Comparison of ENCODE assay signal across 1 fruit fly cellular context in genomic region chrX:21322289-21322981, dm6.
TF ChIP-seq lines count a peak whose summit lies in the region.

No protein-coding gene starts in this region.

TF ChIP-seq in whole organism, embryonic, 481 proteins besides CTCF, POLR2A, EP300 and RAD21 (continued from another document and continues in another):
- TF ChIP-seq sisA (GFP tag; IDR thresholded peaks at IDR 0.05; lab: Robert Waterston, UW), result peak; percentile 42; the same call in 1 of the 2 replicates
- TF ChIP-seq cwo (GFP tag; optimal IDR thresholded peaks at IDR 0.05; lab: Kevin White, UChicago), result peak; percentile 92
- TF ChIP-seq CG7357 (GFP tag; IDR thresholded peaks at IDR 0.05; lab: Robert Waterston, UW), result 0 out of 3 replicates have a peak, but pooled peaks have one; percentile 13
- TF ChIP-seq CG32532 (GFP tag; IDR thresholded peaks at IDR 0.05; lab: Robert Waterston, UW), result no peak; the same call in 1 of the 2 replicates
- peak; percentile 15 for TF ChIP-seq CG15514 (GFP tag; optimal IDR thresholded peaks at IDR 0.05; lab: Kevin White, UChicago)
- TF ChIP-seq HmgZ (tag; optimal IDR thresholded peaks at IDR 0.05; lab: Kevin White, UChicago), result peak; percentile 3
- no peak for TF ChIP-seq h (optimal IDR thresholded peaks at IDR 0.05; lab: Kevin White, UChicago)
- no peak for TF ChIP-seq unpg (GFP tag; optimal IDR thresholded peaks at IDR 0.05; lab: Kevin White, UChicago)
- peak; percentile 49 for TF ChIP-seq CG14710 (tag; optimal IDR thresholded peaks at IDR 0.05; lab: Kevin White, UChicago)
- TF ChIP-seq D (optimal IDR thresholded peaks at IDR 0.05; lab: Kevin White, UChicago), result no peak
- peak; percentile 34 for TF ChIP-seq D (GFP tag; optimal IDR thresholded peaks at IDR 0.05; lab: Kevin White, UChicago)
- TF ChIP-seq Sry-β (GFP tag; optimal IDR thresholded peaks at IDR 0.05; lab: Kevin White, UChicago), result no peak
- no peak for TF ChIP-seq Hsf (GFP tag; optimal IDR thresholded peaks at IDR 0.05; lab: Kevin White, UChicago)
- TF ChIP-seq HmgD (GFP tag; optimal IDR thresholded peaks at IDR 0.05; lab: Kevin White, UChicago), result no peak
- no peak for TF ChIP-seq CG2199 (GFP tag; IDR thresholded peaks at IDR 0.05; lab: Robert Waterston, UW)
- TF ChIP-seq CG32767 (GFP tag; IDR thresholded peaks at IDR 0.05; lab: Robert Waterston, UW), result no peak
- peak; percentile 25; the same call in 1 of the 2 replicates for TF ChIP-seq CG14441 (GFP tag; IDR thresholded peaks at IDR 0.05; lab: Robert Waterston, UW)
- peak; percentile 74 for TF ChIP-seq CG18262 (tag; optimal IDR thresholded peaks at IDR 0.05; lab: Kevin White, UChicago)
- TF ChIP-seq Med (GFP tag; lab: Kevin White, UChicago), result no peak
- TF ChIP-seq Sin3A (optimal IDR thresholded peaks at IDR 0.05; lab: Kevin White, UChicago), result no peak
- TF ChIP-seq CG18476 (GFP tag; optimal IDR thresholded peaks at IDR 0.05; lab: Kevin White, UChicago), result peak; percentile 46
- TF ChIP-seq CG43689 (GFP tag; IDR thresholded peaks at IDR 0.05; lab: Robert Waterston, UW), result no peak
- TF ChIP-seq CG9437 (GFP tag; optimal IDR thresholded peaks at IDR 0.05; lab: Kevin White, UChicago), result no peak
- no peak for TF ChIP-seq Six4 (GFP tag; optimal IDR thresholded peaks at IDR 0.05; lab: Kevin White, UChicago)
- TF ChIP-seq CG17912 (GFP tag; optimal IDR thresholded peaks at IDR 0.05; lab: Kevin White, UChicago), result no peak
- no peak for TF ChIP-seq Hey (tag; optimal IDR thresholded peaks at IDR 0.05; lab: Kevin White, UChicago)
- peak; percentile 51 for TF ChIP-seq CG13894 (tag; optimal IDR thresholded peaks at IDR 0.05; lab: Kevin White, UChicago)
- no peak for TF ChIP-seq CG6254 (GFP tag; optimal IDR thresholded peaks at IDR 0.05; lab: Kevin White, UChicago)
- no peak for TF ChIP-seq CG8944 (GFP tag; optimal IDR thresholded peaks at IDR 0.05; lab: Kevin White, UChicago)
- TF ChIP-seq hth (optimal IDR thresholded peaks at IDR 0.05; lab: Kevin White, UChicago), result no peak
- TF ChIP-seq CG7987 (GFP tag; optimal IDR thresholded peaks at IDR 0.05; lab: Kevin White, UChicago), result no peak
- no peak for TF ChIP-seq zen2 (GFP tag; IDR thresholded peaks at IDR 0.05; lab: Robert Waterston, UW; ENCODE audit: partially characterized antibody)
- TF ChIP-seq CG6765 (GFP tag; optimal IDR thresholded peaks at IDR 0.05; lab: Kevin White, UChicago), result peak; percentile 36
- TF ChIP-seq sr (GFP tag; IDR thresholded peaks at IDR 0.05; lab: Robert Waterston, UW), result no peak
- TF ChIP-seq CG9876 (GFP tag; optimal IDR thresholded peaks at IDR 0.05; lab: Kevin White, UChicago), result no peak
- TF ChIP-seq Ets65A (GFP tag; lab: Kevin White, UChicago), result no peak
- TF ChIP-seq slou (GFP tag; optimal IDR thresholded peaks at IDR 0.05; lab: Kevin White, UChicago), result no peak
- no peak for TF ChIP-seq CG18011 (GFP tag; optimal IDR thresholded peaks at IDR 0.05; lab: Kevin White, UChicago)
- peak; percentile 88 for TF ChIP-seq CG17361 (GFP tag; IDR thresholded peaks at IDR 0.05; lab: Robert Waterston, UW)
- no peak for TF ChIP-seq lola (GFP tag; optimal IDR thresholded peaks at IDR 0.05; lab: Kevin White, UChicago)
- TF ChIP-seq CG1024 (GFP tag; IDR thresholded peaks at IDR 0.05; lab: Robert Waterston, UW), result no peak
- TF ChIP-seq CG31365 (tag; optimal IDR thresholded peaks at IDR 0.05; lab: Kevin White, UChicago), result no peak
- no peak for TF ChIP-seq Xbp1 (GFP tag; optimal IDR thresholded peaks at IDR 0.05; lab: Kevin White, UChicago)
- TF ChIP-seq CG13287 (GFP tag; IDR thresholded peaks at IDR 0.05; lab: Robert Waterston, UW; ENCODE audit: partially characterized antibody), result no peak
- no peak for TF ChIP-seq ATbp (GFP tag; optimal IDR thresholded peaks at IDR 0.05; lab: Kevin White, UChicago)
- TF ChIP-seq Taf1 (GFP tag; IDR thresholded peaks at IDR 0.05; lab: Robert Waterston, UW), result no peak
- TF ChIP-seq Tbp (GFP tag; optimal IDR thresholded peaks at IDR 0.05; lab: Kevin White, UChicago), result no peak
- TF ChIP-seq CG15696 (tag; optimal IDR thresholded peaks at IDR 0.05; lab: Kevin White, UChicago), result peak; percentile 40
- TF ChIP-seq mam (GFP tag; optimal IDR thresholded peaks at IDR 0.05; lab: Kevin White, UChicago), result no peak
- no peak for TF ChIP-seq Stat92E (GFP tag; optimal IDR thresholded peaks at IDR 0.05; lab: Kevin White, UChicago)
- TF ChIP-seq nau (GFP tag; optimal IDR thresholded peaks at IDR 0.05; lab: Kevin White, UChicago), result no peak
- no peak for TF ChIP-seq fd64A (GFP tag; optimal IDR thresholded peaks at IDR 0.05; lab: Kevin White, UChicago)
- TF ChIP-seq jigr1 (GFP tag; IDR thresholded peaks at IDR 0.05; lab: Robert Waterston, UW), result no peak
- TF ChIP-seq CG32772 (GFP tag; IDR thresholded peaks at IDR 0.05; lab: Robert Waterston, UW), result no peak
- TF ChIP-seq CG15011 (GFP tag; optimal IDR thresholded peaks at IDR 0.05; lab: Kevin White, UChicago), result peak; percentile 56
- TF ChIP-seq CG2889 (GFP tag; IDR thresholded peaks at IDR 0.05; lab: Robert Waterston, UW), result no peak
- TF ChIP-seq tio (GFP tag; optimal IDR thresholded peaks at IDR 0.05; lab: Kevin White, UChicago), result no peak
- TF ChIP-seq sug (tag; optimal IDR thresholded peaks at IDR 0.05; lab: Kevin White, UChicago), result peak; percentile 78
- TF ChIP-seq CG4820 (GFP tag; optimal IDR thresholded peaks at IDR 0.05; lab: Kevin White, UChicago), result peak; percentile 14
- no peak for TF ChIP-seq jumu (GFP tag; optimal IDR thresholded peaks at IDR 0.05; lab: Kevin White, UChicago)
- no peak for TF ChIP-seq CG3163 (GFP tag; optimal IDR thresholded peaks at IDR 0.05; lab: Kevin White, UChicago)
- TF ChIP-seq CG10147 (GFP tag; optimal IDR thresholded peaks at IDR 0.05; lab: Kevin White, UChicago), result peak; percentile 54
- no peak for TF ChIP-seq PHDP (tag; optimal IDR thresholded peaks at IDR 0.05; lab: Kevin White, UChicago)
- no peak for TF ChIP-seq ash1 (GFP tag; optimal IDR thresholded peaks at IDR 0.05; lab: Kevin White, UChicago)
- no peak for TF ChIP-seq shn (GFP tag; optimal IDR thresholded peaks at IDR 0.05; lab: Kevin White, UChicago)
- TF ChIP-seq dimm (GFP tag; IDR thresholded peaks at IDR 0.05; lab: Robert Waterston, UW), result no peak
- TF ChIP-seq Dip2 (GFP tag; IDR thresholded peaks at IDR 0.05; lab: Robert Waterston, UW), result no peak
- no peak for TF ChIP-seq org-1 (GFP tag; optimal IDR thresholded peaks at IDR 0.05; lab: Kevin White, UChicago)
- no peak for TF ChIP-seq hkb (optimal IDR thresholded peaks at IDR 0.05; lab: Kevin White, UChicago)
- peak; percentile 42; the same call in 1 of the 2 replicates for TF ChIP-seq hkb (GFP tag; IDR thresholded peaks at IDR 0.05; lab: Robert Waterston, UW)
- TF ChIP-seq CG16815 (GFP tag; optimal IDR thresholded peaks at IDR 0.05; lab: Kevin White, UChicago), result no peak
- no peak for TF ChIP-seq CG15269 (tag; optimal IDR thresholded peaks at IDR 0.05; lab: Kevin White, UChicago)
- no peak for TF ChIP-seq Nf-YA (GFP tag; IDR thresholded peaks at IDR 0.05; lab: Robert Waterston, UW)
- TF ChIP-seq Oaz (GFP tag; IDR thresholded peaks at IDR 0.05; lab: Robert Waterston, UW), result no peak
- no peak for TF ChIP-seq CG12391 (tag; optimal IDR thresholded peaks at IDR 0.05; lab: Kevin White, UChicago)
- no peak for TF ChIP-seq GATAe (GFP tag; conservative IDR thresholded peaks at IDR 0.05; lab: Robert Waterston, UW)
- TF ChIP-seq Gsc (GFP tag; IDR thresholded peaks at IDR 0.05; lab: Robert Waterston, UW), result no peak
- TF ChIP-seq br (optimal IDR thresholded peaks at IDR 0.05; lab: Kevin White, UChicago), result no peak
- peak; percentile 82 for TF ChIP-seq Meics (GFP tag; optimal IDR thresholded peaks at IDR 0.05; lab: Kevin White, UChicago)
- TF ChIP-seq CG34422 (GFP tag; IDR thresholded peaks at IDR 0.05; lab: Robert Waterston, UW), result peak; percentile 23; the same call in 1 of the 3 replicates
- peak; percentile 20; the same call in 1 of the 3 replicates for TF ChIP-seq croc (GFP tag; conservative IDR thresholded peaks at IDR 0.05; lab: Robert Waterston, UW)
- TF ChIP-seq CG4617 (GFP tag; optimal IDR thresholded peaks at IDR 0.05; lab: Kevin White, UChicago; ENCODE audit: borderline replicate concordance), result no peak
- peak; percentile 71 for TF ChIP-seq lab (GFP tag; optimal IDR thresholded peaks at IDR 0.05; lab: Kevin White, UChicago)
- peak; percentile 56 for TF ChIP-seq CG17829 (tag; optimal IDR thresholded peaks at IDR 0.05; lab: Kevin White, UChicago)
- no peak for TF ChIP-seq maf-S (GFP tag; optimal IDR thresholded peaks at IDR 0.05; lab: Kevin White, UChicago)
- TF ChIP-seq H2.0 (GFP tag; IDR thresholded peaks at IDR 0.05; lab: Robert Waterston, UW), result no peak
- TF ChIP-seq lbe (GFP tag; optimal IDR thresholded peaks at IDR 0.05; lab: Kevin White, UChicago), result no peak
- TF ChIP-seq CG4404 (GFP tag; IDR thresholded peaks at IDR 0.05; lab: Robert Waterston, UW), result no peak
- no peak for TF ChIP-seq so (GFP tag; IDR thresholded peaks at IDR 0.05; lab: Robert Waterston, UW)
- TF ChIP-seq trh (GFP tag; optimal IDR thresholded peaks at IDR 0.05; lab: Kevin White, UChicago), result no peak
- peak; percentile 71 for TF ChIP-seq CG4328 (GFP tag; optimal IDR thresholded peaks at IDR 0.05; lab: Kevin White, UChicago)
- TF ChIP-seq CG1602 (GFP tag; optimal IDR thresholded peaks at IDR 0.05; lab: Kevin White, UChicago), result peak; percentile 6
- no peak for TF ChIP-seq CG17186 (GFP tag; optimal IDR thresholded peaks at IDR 0.05; lab: Kevin White, UChicago)
- TF ChIP-seq CG12769 (tag; optimal IDR thresholded peaks at IDR 0.05; lab: Kevin White, UChicago), result no peak
- TF ChIP-seq Dp (GFP tag; optimal IDR thresholded peaks at IDR 0.05; lab: Kevin White, UChicago), result no peak
- peak; percentile 82 for TF ChIP-seq CG13296 (GFP tag; optimal IDR thresholded peaks at IDR 0.05; lab: Kevin White, UChicago)
- no peak for TF ChIP-seq MTF-1 (GFP tag; optimal IDR thresholded peaks at IDR 0.05; lab: Kevin White, UChicago; ENCODE audit: borderline replicate concordance)
- TF ChIP-seq Hr78 (GFP tag; optimal IDR thresholded peaks at IDR 0.05; lab: Kevin White, UChicago), result peak in 1 of 2 experiments; percentile 88
- no peak for TF ChIP-seq CG8359 (GFP tag; optimal IDR thresholded peaks at IDR 0.05; lab: Kevin White, UChicago; ENCODE audit: borderline replicate concordance)
- TF ChIP-seq mld (GFP tag; IDR thresholded peaks at IDR 0.05; lab: Robert Waterston, UW; ENCODE audit: partially characterized antibody), result no peak
- no peak for TF ChIP-seq CG6813 (GFP tag; optimal IDR thresholded peaks at IDR 0.05; lab: Kevin White, UChicago)
- TF ChIP-seq Lhr (GFP tag; optimal IDR thresholded peaks at IDR 0.05; lab: Kevin White, UChicago), result no peak
- TF ChIP-seq nmo (GFP tag; optimal IDR thresholded peaks at IDR 0.05; lab: Kevin White, UChicago), result no peak
- TF ChIP-seq klu (GFP tag; IDR thresholded peaks at IDR 0.05; lab: Robert Waterston, UW), result 0 out of 2 replicates have a peak, but pooled peaks have one; percentile 36
- peak; percentile 24 for TF ChIP-seq Dip3 (GFP tag; optimal IDR thresholded peaks at IDR 0.05; lab: Kevin White, UChicago)
- TF ChIP-seq jing (GFP tag; optimal IDR thresholded peaks at IDR 0.05; lab: Kevin White, UChicago), result no peak
- no peak for TF ChIP-seq CG3838 (GFP tag; optimal IDR thresholded peaks at IDR 0.05; lab: Kevin White, UChicago)
- no peak for TF ChIP-seq nerfin-2 (GFP tag; IDR thresholded peaks at IDR 0.05; lab: Robert Waterston, UW; ENCODE audit: partially characterized antibody)
- TF ChIP-seq Ravus (GFP tag; IDR thresholded peaks at IDR 0.05; lab: Robert Waterston, UW), result no peak
- no peak for TF ChIP-seq Drgx (GFP tag; IDR thresholded peaks at IDR 0.05; lab: Robert Waterston, UW)
- TF ChIP-seq lilli (GFP tag; optimal IDR thresholded peaks at IDR 0.05; lab: Kevin White, UChicago), result no peak
- TF ChIP-seq gcm (GFP tag; optimal IDR thresholded peaks at IDR 0.05; lab: Kevin White, UChicago), result no peak
- TF ChIP-seq bigmax (GFP tag; optimal IDR thresholded peaks at IDR 0.05; lab: Kevin White, UChicago), result no peak
- peak; percentile 51 for TF ChIP-seq CG4424 (GFP tag; optimal IDR thresholded peaks at IDR 0.05; lab: Kevin White, UChicago)
- TF ChIP-seq CG14050 (GFP tag; IDR thresholded peaks at IDR 0.05; lab: Robert Waterston, UW), result no peak
- TF ChIP-seq CG6683 (GFP tag; optimal IDR thresholded peaks at IDR 0.05; lab: Kevin White, UChicago), result peak; percentile 66
- no peak for TF ChIP-seq inv (GFP tag; IDR thresholded peaks at IDR 0.05; lab: Robert Waterston, UW; ENCODE audit: partially characterized antibody)
- no peak for TF ChIP-seq Eip74EF (GFP tag; optimal IDR thresholded peaks at IDR 0.05; lab: Kevin White, UChicago)
- no peak for TF ChIP-seq onecut (GFP tag; IDR thresholded peaks at IDR 0.05; lab: Robert Waterston, UW)
- TF ChIP-seq pum (GFP tag; optimal IDR thresholded peaks at IDR 0.05; lab: Kevin White, UChicago), result peak; percentile 13
- peak; percentile 47 for TF ChIP-seq Rfx (GFP tag; IDR thresholded peaks at IDR 0.05; lab: Robert Waterston, UW)
- peak; percentile 56 for TF ChIP-seq CG13775 (GFP tag; optimal IDR thresholded peaks at IDR 0.05; lab: Kevin White, UChicago)
- no peak for TF ChIP-seq odd (GFP tag; optimal IDR thresholded peaks at IDR 0.05; lab: Kevin White, UChicago)
- peak; percentile 79 for TF ChIP-seq CG13424 (tag; optimal IDR thresholded peaks at IDR 0.05; lab: Kevin White, UChicago)
- no peak for TF ChIP-seq prd (optimal IDR thresholded peaks at IDR 0.05; lab: Kevin White, UChicago)
- peak; percentile 45; the same call in 1 of the 3 replicates for TF ChIP-seq prd (GFP tag; IDR thresholded peaks at IDR 0.05; lab: Robert Waterston, UW)
- 0 out of 2 replicates have a peak, but pooled peaks have one; percentile 43 for TF ChIP-seq ranshi (GFP tag; IDR thresholded peaks at IDR 0.05; lab: Robert Waterston, UW)
- peak; percentile 59 for TF ChIP-seq fd96Cb (tag; optimal IDR thresholded peaks at IDR 0.05; lab: Kevin White, UChicago)
- no peak for TF ChIP-seq CG16863 (GFP tag; optimal IDR thresholded peaks at IDR 0.05; lab: Kevin White, UChicago)
- no peak for TF ChIP-seq CG17802 (tag; optimal IDR thresholded peaks at IDR 0.05; lab: Kevin White, UChicago)
- TF ChIP-seq stc (GFP tag; IDR thresholded peaks at IDR 0.05; lab: Robert Waterston, UW), result no peak
- TF ChIP-seq CG9727 (GFP tag; optimal IDR thresholded peaks at IDR 0.05; lab: Kevin White, UChicago), result peak; percentile 15
- TF ChIP-seq Hmr (GFP tag; optimal IDR thresholded peaks at IDR 0.05; lab: Kevin White, UChicago), result no peak
- no peak for TF ChIP-seq NC2α (GFP tag; optimal IDR thresholded peaks at IDR 0.05; lab: Kevin White, UChicago)
- no peak for TF ChIP-seq CG15073 (GFP tag; optimal IDR thresholded peaks at IDR 0.05; lab: Kevin White, UChicago)
- TF ChIP-seq Poxn (GFP tag; IDR thresholded peaks at IDR 0.05; lab: Robert Waterston, UW), result no peak
- TF ChIP-seq Xrp1 (GFP tag; IDR thresholded peaks at IDR 0.05; lab: Robert Waterston, UW), result peak; percentile 56; the same call in 1 of the 2 replicates
